Worm (Caenorhabditis elegans): Measurements from ENCODE around the gene W09C2.8.

- TF ChIP-seq fax-1 (tag; optimal IDR thresholded peaks at IDR 0.05) (no peak), unc-55 (GFP tag; optimal IDR thresholded peaks at IDR 0.05) (no peak), syd-9 (tag; optimal IDR thresholded peaks at IDR 0.05) (no peak), ets-4 (tag; optimal IDR thresholded peaks at IDR 0.05) (no peak), fkh-10 (GFP tag; optimal IDR thresholded peaks at IDR 0.05) (no peak), ceh-24 (tag; optimal IDR thresholded peaks at IDR 0.05) (no peak), fkh-6 (tag; optimal IDR thresholded peaks at IDR 0.05) (no peak), hlh-30 (tag; optimal IDR thresholded peaks at IDR 0.05; ENCODE audit: insufficient read depth) (no peak), C08G9.2 (tag; optimal IDR thresholded peaks at IDR 0.05) (no peak), unc-3 (GFP tag; conservative IDR thresholded peaks at IDR 0.05) (no peak), unc-3 (tag; optimal IDR thresholded peaks at IDR 0.05) (no peak), nfya-1 (tag; optimal IDR thresholded peaks at IDR 0.05) (no peak), che-1 (tag; optimal IDR thresholded peaks at IDR 0.05) (no peak)
These were observed 906 bp downstream of the W09C2.8 start, which contains the start of gene W09C2.9 for ce11 chrIV:9623269-9623668.
